Fruit fly (Drosophila melanogaster) whole organism, embryonic: Measurements from ENCODE around the gene Snx6.

Experiments
- Aef1 ChIP-seq: fragments of 200-800 bp; sonication (Bioruptor generic); IDR thresholded peaks from 3 replicates; pipeline ENCODE4 v1.3.6; 2022; ENCODE audit warnings: missing biosample characterization, missing genetic modification characterization
- Bgb ChIP-seq: fragments of 200-800 bp; sonication (Bioruptor generic); IDR thresholded peaks from 2 replicates; pipeline ENCODE4 v1.3.6; 2022; ENCODE audit warnings: missing biosample characterization, missing genetic modification characterization; ENCODE audit not compliant: partially characterized antibody
- CG11085 ChIP-seq: fragments of 200-800 bp; sonication (Bioruptor generic); IDR thresholded peaks from 2 replicates; pipeline ENCODE4 v1.3.6; 2022; ENCODE audit warnings: missing biosample characterization, missing genetic modification characterization
- CG11456 ChIP-seq: fragments of 200-800 bp; sonication (Bioruptor generic); IDR thresholded peaks from 3 replicates; pipeline ENCODE4 v1.3.6; 2022; ENCODE audit warnings: missing biosample characterization, missing genetic modification characterization
- CG11695 ChIP-seq: fragments of 200-800 bp; sonication (Bioruptor generic); IDR thresholded peaks from 3 replicates; pipeline ENCODE4 v1.3.6; 2022; ENCODE audit warnings: missing biosample characterization, missing genetic modification characterization
- CG11723 ChIP-seq: fragments of 200-800 bp; sonication (Bioruptor generic); optimal IDR thresholded peaks from 2 replicates; lab custom pipeline; 2017; ENCODE audit warnings: missing biosample characterization, mild to moderate bottlenecking, missing genetic modification characterization
- CG12155 ChIP-seq: fragments of 200-800 bp; sonication (Bioruptor generic); optimal IDR thresholded peaks from 3 replicates; lab custom pipeline; 2016; ENCODE audit warnings: missing biosample characterization, missing genetic modification characterization
- CG12219 ChIP-seq: fragments of 200-800 bp; sonication (Bioruptor generic); optimal IDR thresholded peaks from 3 replicates; lab custom pipeline; 2018; ENCODE audit warnings: missing biosample characterization, mild to moderate bottlenecking, missing genetic modification characterization
- CG13123 ChIP-seq: fragments of 200-800 bp; sonication (Bioruptor generic); optimal IDR thresholded peaks from 2 replicates; lab custom pipeline; 2016; ENCODE audit warnings: missing biosample characterization, missing genetic modification characterization
- CG15601 ChIP-seq: fragments of 200-800 bp; sonication (Bioruptor generic); optimal IDR thresholded peaks from 3 replicates; lab custom pipeline; 2019; ENCODE audit warnings: missing biosample characterization, mild to moderate bottlenecking, missing genetic modification characterization, moderate library complexity
- CG1647 ChIP-seq: fragments of 200-800 bp; sonication (Bioruptor generic); optimal IDR thresholded peaks from 3 replicates; lab custom pipeline; 2016; ENCODE audit warnings: missing biosample characterization, missing genetic modification characterization
- CG16815 ChIP-seq: fragments of 200-800 bp; sonication (Bioruptor generic); optimal IDR thresholded peaks from 3 replicates; lab custom pipeline; 2017; ENCODE audit warnings: missing biosample characterization, mild to moderate bottlenecking, missing genetic modification characterization
- CG17186 ChIP-seq: fragments of 200-800 bp; sonication (Bioruptor generic); optimal IDR thresholded peaks from 3 replicates; lab custom pipeline; 2017; ENCODE audit warnings: missing biosample characterization, missing genetic modification reagents, missing genetic modification characterization
- CG1792 ChIP-seq: fragments of 200-800 bp; sonication (Bioruptor generic); optimal IDR thresholded peaks from 2 replicates; lab custom pipeline; 2016; ENCODE audit warnings: missing biosample characterization, missing genetic modification characterization
- CG3065 ChIP-seq: fragments of 200-800 bp; sonication (Bioruptor generic); optimal IDR thresholded peaks from 2 replicates; lab custom pipeline; 2016; ENCODE audit warnings: missing biosample characterization, missing genetic modification characterization
- CG4328 ChIP-seq: fragments of 200-800 bp; sonication (Bioruptor generic); optimal IDR thresholded peaks from 3 replicates; lab custom pipeline; 2017; ENCODE audit warnings: missing biosample characterization, missing genetic modification reagents, missing genetic modification characterization
- CG6654 ChIP-seq: fragments of 200-800 bp; sonication (Bioruptor generic); optimal IDR thresholded peaks from 2 replicates; lab custom pipeline; 2017; ENCODE audit warnings: missing biosample characterization, mild to moderate bottlenecking, missing genetic modification characterization
- CG6683 ChIP-seq: fragments of 200-800 bp; sonication (Bioruptor generic); optimal IDR thresholded peaks from 2 replicates; lab custom pipeline; 2017; ENCODE audit warnings: missing biosample characterization, mild to moderate bottlenecking, missing genetic modification characterization, missing genetic modification reagents
- CG6791 ChIP-seq: fragments of 200-800 bp; sonication (Bioruptor generic); IDR thresholded peaks from 3 replicates; pipeline ENCODE4 v1.3.6; 2022; ENCODE audit warnings: missing biosample characterization, missing genetic modification characterization; ENCODE audit not compliant: partially characterized antibody
- CG9932 ChIP-seq: fragments of 200-800 bp; sonication (Bioruptor generic); IDR thresholded peaks from 2 replicates; pipeline ENCODE4 v1.3.6; 2022; ENCODE audit warnings: missing biosample characterization, missing genetic modification characterization
- CTCF ChIP-seq: fragments of 200-800 bp; sonication (Bioruptor generic); optimal IDR thresholded peaks from 2 replicates; lab custom pipeline; 2017; ENCODE audit warnings: missing biosample characterization, mild to moderate bottlenecking, missing genetic modification characterization, moderate library complexity
- Camta ChIP-seq: fragments of 200-800 bp; sonication (Bioruptor generic); optimal IDR thresholded peaks from 2 replicates; lab custom pipeline; 2016; ENCODE audit warnings: missing biosample characterization, missing genetic modification characterization
- CrebB ChIP-seq: fragments of 200-800 bp; sonication (Bioruptor generic); optimal IDR thresholded peaks from 3 replicates; lab custom pipeline; 2018; ENCODE audit warnings: missing biosample characterization, mild to moderate bottlenecking, missing genetic modification characterization
- D ChIP-seq, 2 experiments: fragments of 200-800 bp in 1 of 2; fragments of >200 bp in 1 of 2; sonication (Bioruptor generic) in 1 of 2; optimal IDR thresholded peaks; 2 replicates in 1 of 2; 3 replicates in 1 of 2; lab custom pipeline; 2017; ENCODE audit warnings: mild to moderate bottlenecking in 1 of 2, missing biosample characterization in 1 of 2, missing genetic modification characterization in 1 of 2, missing genetic modification reagents in 1 of 2
- D19A ChIP-seq: fragments of 200-800 bp; optimal IDR thresholded peaks from 3 replicates; lab custom pipeline; 2019; ENCODE audit warnings: missing biosample characterization, mild to moderate bottlenecking, missing genetic modification characterization, moderate library complexity
- E2f1 ChIP-seq: fragments of 200-800 bp; sonication (Bioruptor generic); IDR thresholded peaks from 2 replicates; pipeline ENCODE4 v1.3.6; 2022; ENCODE audit warnings: missing biosample characterization, missing genetic modification characterization
- Fer3 ChIP-seq: fragments of 200-800 bp; sonication (Bioruptor generic); optimal IDR thresholded peaks from 2 replicates; lab custom pipeline; 2018; ENCODE audit warnings: missing biosample characterization, mild to moderate bottlenecking, missing genetic modification characterization, moderate library complexity
- Jarid2 ChIP-seq: fragments of 200-800 bp; sonication (Bioruptor generic); optimal IDR thresholded peaks from 3 replicates; lab custom pipeline; 2017; ENCODE audit warnings: mild to moderate bottlenecking, missing biosample characterization, missing genetic modification reagents, missing genetic modification characterization
- Myb ChIP-seq: fragments of 200-800 bp; sonication (Bioruptor generic); optimal IDR thresholded peaks from 2 replicates; lab custom pipeline; 2016; ENCODE audit warnings: missing biosample characterization, missing genetic modification characterization
- Nf-YA ChIP-seq: fragments of 200-800 bp; sonication (Bioruptor generic); IDR thresholded peaks from 2 replicates; pipeline ENCODE4 v1.3.6; 2022; ENCODE audit warnings: missing biosample characterization, missing genetic modification characterization
- Nf-YC ChIP-seq: fragments of 200-800 bp; optimal IDR thresholded peaks from 3 replicates; lab custom pipeline; 2019; ENCODE audit warnings: missing biosample characterization, mild to moderate bottlenecking, missing genetic modification characterization, moderate library complexity
- Oli ChIP-seq: fragments of 200-800 bp; sonication (Bioruptor generic); optimal IDR thresholded peaks from 2 replicates; lab custom pipeline; 2018; ENCODE audit warnings: missing biosample characterization, mild to moderate bottlenecking, missing genetic modification characterization, moderate library complexity
- Optix ChIP-seq: fragments of 200-800 bp; sonication (Bioruptor generic); IDR thresholded peaks from 3 replicates; pipeline ENCODE4 v1.3.6; 2022; ENCODE audit warnings: missing biosample characterization, missing genetic modification characterization
- PHDP ChIP-seq: fragments of 200-800 bp; sonication (Bioruptor generic); optimal IDR thresholded peaks from 3 replicates; lab custom pipeline; 2018; ENCODE audit warnings: missing biosample characterization, mild to moderate bottlenecking, missing genetic modification characterization, moderate library complexity
- Poxn ChIP-seq: fragments of 200-800 bp; sonication (Bioruptor generic); IDR thresholded peaks from 2 replicates; pipeline ENCODE4 v1.3.6; 2022; ENCODE audit warnings: missing biosample characterization, missing genetic modification characterization
- ap ChIP-seq: fragments of 200-800 bp; sonication (Bioruptor generic); IDR thresholded peaks from 2 replicates; pipeline ENCODE4 v1.3.6; 2022; ENCODE audit warnings: missing biosample characterization, missing genetic modification characterization
- br ChIP-seq: fragments of >200 bp; optimal IDR thresholded peaks from 2 replicates; lab custom pipeline; 2017
- cg ChIP-seq: fragments of 200-800 bp; sonication (Bioruptor generic); optimal IDR thresholded peaks from 3 replicates; lab custom pipeline; 2019; ENCODE audit warnings: missing biosample characterization, mild to moderate bottlenecking, missing genetic modification characterization, moderate library complexity
- chn ChIP-seq: fragments of 200-800 bp; sonication (Bioruptor generic); optimal IDR thresholded peaks from 2 replicates; lab custom pipeline; 2016; ENCODE audit warnings: missing biosample characterization, missing genetic modification characterization
- dati ChIP-seq: fragments of 200-800 bp; sonication (Bioruptor generic); IDR thresholded peaks from 2 replicates; pipeline ENCODE4 v1.3.6; 2022; ENCODE audit warnings: missing biosample characterization, missing genetic modification characterization
- gce ChIP-seq: fragments of 200-800 bp; sonication (Bioruptor generic); IDR thresholded peaks from 3 replicates; pipeline ENCODE4 v1.3.6; 2022; ENCODE audit warnings: missing biosample characterization, missing genetic modification characterization
- hb ChIP-seq: fragments of 200-800 bp; sonication (Bioruptor generic); IDR thresholded peaks from 3 replicates; pipeline ENCODE4 v1.3.6; 2022; ENCODE audit warnings: missing biosample characterization, missing genetic modification characterization; ENCODE audit not compliant: partially characterized antibody
- knrl ChIP-seq: fragments of 200-800 bp; sonication (Bioruptor generic); IDR thresholded peaks from 3 replicates; pipeline ENCODE4 v1.3.6; 2022; ENCODE audit warnings: missing biosample characterization, missing genetic modification characterization; ENCODE audit not compliant: partially characterized antibody
- lbe ChIP-seq: fragments of 200-800 bp; sonication (Bioruptor generic); optimal IDR thresholded peaks from 2 replicates; lab custom pipeline; 2016; ENCODE audit warnings: missing biosample characterization, mild to moderate bottlenecking, missing genetic modification characterization
- nerfin-1 ChIP-seq: fragments of 200-800 bp; sonication (Bioruptor generic); optimal IDR thresholded peaks from 3 replicates; lab custom pipeline; 2019; ENCODE audit warnings: missing biosample characterization, mild to moderate bottlenecking, missing genetic modification characterization, moderate library complexity
- org-1 ChIP-seq: fragments of 200-800 bp; sonication (Bioruptor generic); optimal IDR thresholded peaks from 2 replicates; lab custom pipeline; 2017; ENCODE audit warnings: missing biosample characterization, missing genetic modification characterization
- ranshi ChIP-seq: fragments of 200-800 bp; sonication (Bioruptor generic); IDR thresholded peaks from 2 replicates; pipeline ENCODE4 v1.3.6; 2022; ENCODE audit warnings: missing biosample characterization, missing genetic modification characterization
- rib ChIP-seq: fragments of 200-800 bp; sonication (Bioruptor generic); IDR thresholded peaks from 2 replicates; pipeline ENCODE4 v1.3.6; 2022; ENCODE audit warnings: missing biosample characterization, missing genetic modification characterization
- scrt ChIP-seq: fragments of 200-800 bp; sonication (Bioruptor generic); optimal IDR thresholded peaks from 2 replicates; lab custom pipeline; 2018; ENCODE audit warnings: missing biosample characterization, mild to moderate bottlenecking, missing genetic modification characterization, moderate library complexity
- seq ChIP-seq: fragments of 200-800 bp; sonication (Bioruptor generic); IDR thresholded peaks from 2 replicates; pipeline ENCODE4 v1.3.6; 2022; ENCODE audit warnings: missing biosample characterization, missing genetic modification characterization
- tup ChIP-seq: fragments of 200-800 bp; sonication (Bioruptor generic); optimal IDR thresholded peaks from 2 replicates; lab custom pipeline; 2016; ENCODE audit warnings: missing biosample characterization, mild to moderate bottlenecking, missing genetic modification characterization, moderate library complexity
- zen ChIP-seq: fragments of 200-800 bp; sonication (Bioruptor generic); optimal IDR thresholded peaks from 3 replicates; lab custom pipeline; 2018; ENCODE audit warnings: missing biosample characterization, mild to moderate bottlenecking, missing genetic modification characterization, moderate library complexity
- zfh1 ChIP-seq: fragments of 200-800 bp; sonication (Bioruptor generic); IDR thresholded peaks from 3 replicates; pipeline ENCODE4 v1.3.6; 2022; ENCODE audit warnings: missing biosample characterization, missing genetic modification characterization

Gene Snx6

DNA sequence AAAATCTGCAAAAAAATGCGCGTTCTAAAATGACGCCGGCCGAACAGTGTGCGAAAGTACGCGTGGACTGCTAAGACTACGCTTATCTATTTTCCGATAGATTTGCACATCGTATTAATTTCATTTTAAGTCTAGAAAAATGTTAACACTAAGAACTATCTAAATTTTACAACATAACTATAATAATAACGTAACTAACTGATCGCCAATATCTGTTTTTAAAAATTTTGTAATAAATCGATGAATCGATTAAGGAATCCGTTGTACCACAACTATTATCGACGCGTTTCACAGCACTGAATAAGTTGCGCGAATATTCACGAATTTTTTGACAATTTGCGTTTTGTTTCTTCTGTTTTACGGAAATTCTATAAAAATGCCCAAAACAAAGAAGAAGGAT lies 9.5 kb downstream of the Snx6 start, which contains the start of gene Ssb-c31a (continued):
- TF ChIP-seq lbe (GFP tag; lab: Kevin White, UChicago) (peak; percentile 73), CG11695 (GFP tag; lab: Robert Waterston, UW) (no peak), CG12155 (GFP tag; lab: Kevin White, UChicago) (peak; percentile 56), CG11723 (GFP tag; lab: Kevin White, UChicago) (no peak), CG1647 (peak; percentile 44), seq (no peak), chn (GFP tag; lab: Kevin White, UChicago) (peak; percentile 52), scrt (GFP tag; lab: Kevin White, UChicago) (peak; percentile 6), CG6791 (GFP tag; lab: Robert Waterston, UW) (no peak), CG6683 (GFP tag; lab: Kevin White, UChicago) (no peak), CG9932 (GFP tag; lab: Robert Waterston, UW) (peak; percentile 81), CG12219 (no peak), PHDP (tag; lab: Kevin White, UChicago) (peak; percentile 43), CG3065 (GFP tag; lab: Kevin White, UChicago) (no peak), CG6654 (GFP tag; lab: Kevin White, UChicago) (no peak), nerfin-1 (tag; lab: Kevin White, UChicago) (peak; percentile 47), Fer3 (tag; lab: Kevin White, UChicago) (peak; percentile 11), CG11085 (no peak), knrl (peak; percentile 82), CG4328 (GFP tag; lab: Kevin White, UChicago) (peak; percentile 59), Oli (tag; lab: Kevin White, UChicago) (peak; percentile 19), Bgb (GFP tag; lab: Robert Waterston, UW) (peak; percentile 66), cg (GFP tag; lab: Kevin White, UChicago) (peak; percentile 9), CG17186 (GFP tag; lab: Kevin White, UChicago) (peak; percentile 13), Camta (GFP tag; lab: Kevin White, UChicago) (peak; percentile 26), ranshi (GFP tag; lab: Robert Waterston, UW) (0 out of 2 replicates have a peak, but pooled peaks have one; percentile 24), E2f1 (no peak), CG13123 (peak; percentile 37), hb (GFP tag; lab: Robert Waterston, UW) (peak; percentile 27; the same call in 1 of the 3 replicates), CG1792 (GFP tag; lab: Kevin White, UChicago) (peak; percentile 55), dati (no peak), Jarid2 (GFP tag; lab: Kevin White, UChicago) (no peak), gce (no peak), Nf-YC (tag; lab: Kevin White, UChicago) (peak; percentile 57), br (no peak)

DNA sequence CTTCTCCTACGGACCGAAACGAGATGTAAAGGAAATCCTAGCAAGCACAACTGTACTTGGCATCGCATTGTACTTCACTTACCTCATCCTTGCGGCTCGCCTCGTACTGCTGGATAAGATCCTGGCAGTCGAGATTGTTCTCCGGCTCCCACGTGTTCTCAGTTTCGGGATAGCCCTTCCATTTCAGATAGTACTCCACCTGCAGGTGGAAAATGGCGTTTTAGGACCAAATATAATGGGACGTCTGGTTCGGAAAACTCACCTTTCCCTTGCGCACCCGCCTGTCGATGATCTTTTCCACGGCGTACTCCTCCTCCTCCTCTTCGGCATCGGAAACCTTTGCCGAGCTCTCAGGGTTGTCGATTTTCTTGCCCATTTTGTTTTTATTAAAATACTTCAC lies 10.1 kb downstream of the Snx6 start:
- TF ChIP-seq Aef1 (GFP tag; lab: Robert Waterston, UW) (no peak), ap (no peak), CG11456 (GFP tag; lab: Robert Waterston, UW) (no peak), CrebB (no peak), tup (no peak), Poxn (GFP tag; lab: Robert Waterston, UW) (no peak), D (optimal IDR thresholded peaks at IDR 0.05; lab: Kevin White, UChicago) (peak; percentile 19), D (GFP tag; optimal IDR thresholded peaks at IDR 0.05; lab: Kevin White, UChicago) (no peak), CTCF (GFP tag; lab: Kevin White, UChicago) (peak; percentile 66), CG15601 (tag; lab: Kevin White, UChicago) (no peak), dati (no peak), Nf-YA (GFP tag; lab: Robert Waterston, UW) (0 out of 2 replicates have a peak, but pooled peaks have one; percentile 2), CG16815 (no peak), org-1 (GFP tag; lab: Kevin White, UChicago) (no peak), Optix (no peak), Myb (GFP tag; lab: Kevin White, UChicago) (no peak), zen (no peak), rib (GFP tag; lab: Robert Waterston, UW) (no peak), zfh1 (GFP tag; lab: Robert Waterston, UW) (0 out of 3 replicates have a peak, but pooled peaks have one; percentile 11), D19A (no peak)
